Worm (Caenorhabditis elegans): ENCODE results near the gene F56D2.8.

Gene F56D2.8

DNA sequence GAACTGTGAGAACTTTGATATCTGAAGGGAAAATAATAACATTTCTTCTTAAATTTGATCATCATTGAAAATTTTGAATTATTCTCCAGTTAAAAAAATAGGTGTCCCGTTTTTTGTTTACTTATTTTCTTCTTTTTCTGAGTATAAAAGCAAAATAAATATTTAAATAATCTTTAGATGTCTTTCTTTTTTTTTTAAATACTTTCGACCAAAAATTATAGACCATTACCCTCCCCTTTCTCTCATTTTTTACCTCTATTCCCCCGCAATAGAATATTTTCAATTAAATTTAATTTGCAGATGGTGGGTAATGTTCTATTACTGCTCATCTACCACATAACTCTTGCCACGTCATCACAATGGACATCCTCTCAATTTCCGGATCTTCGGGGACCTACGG is 9.0 kb downstream of the F56D2.8 start, which contains the start of gene molo-1:
Gene molo-1, plus strand, starts transcription at position 301 of the 400 bp plus-strand sequence.
- TF ChIP-seq elt-1 (tag; optimal IDR thresholded peaks at IDR 0.05) (no peak), mdl-1 (tag; optimal IDR thresholded peaks at IDR 0.05) (no peak), nhr-23 (tag; optimal IDR thresholded peaks at IDR 0.05) (no peak), sma-3 (GFP tag; optimal IDR thresholded peaks at IDR 0.05) (no peak), mbf-1 (tag; optimal IDR thresholded peaks at IDR 0.05) (no peak), ZK546.5 (tag; optimal IDR thresholded peaks at IDR 0.05) (no peak), peb-1 (tag; optimal IDR thresholded peaks at IDR 0.05) (no peak), blmp-1 (tag; optimal IDR thresholded peaks at IDR 0.05; ENCODE audit: insufficient read depth) (no peak), dmd-4 (tag; optimal IDR thresholded peaks at IDR 0.05) (no peak), mab-5 (tag; optimal IDR thresholded peaks at IDR 0.05) (no peak)

DNA sequence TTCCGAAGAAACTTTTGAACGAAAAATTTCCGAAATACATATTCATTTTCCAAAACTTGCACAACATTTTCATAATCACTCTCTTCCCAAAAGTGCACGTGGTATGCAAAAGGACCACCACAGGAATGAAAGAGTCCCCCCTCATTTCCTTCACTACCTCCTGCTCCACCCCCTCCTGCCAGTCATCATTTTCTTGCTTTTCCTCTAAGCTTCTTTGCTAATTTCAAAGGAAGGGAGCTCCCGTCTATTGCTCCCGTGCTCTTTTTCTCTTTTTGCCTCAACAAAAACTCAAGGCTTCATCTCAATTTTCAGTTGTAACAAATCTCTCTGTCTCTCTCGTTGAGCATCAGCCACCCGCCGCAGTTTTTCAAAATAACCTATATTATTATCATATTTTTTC is 9.9 kb downstream of the F56D2.8 start:
- no peak for TF ChIP-seq ceh-82 (tag; optimal IDR thresholded peaks at IDR 0.05)
- TF ChIP-seq peb-1 (tag; optimal IDR thresholded peaks at IDR 0.05): no peak
- TF ChIP-seq zag-1 (tag; optimal IDR thresholded peaks at IDR 0.05): no peak
- TF ChIP-seq nhr-129 (tag; optimal IDR thresholded peaks at IDR 0.05): peak; percentile 6
- no peak for TF ChIP-seq mdl-1 (tag; optimal IDR thresholded peaks at IDR 0.05)
- no peak for TF ChIP-seq nhr-12 (tag; optimal IDR thresholded peaks at IDR 0.05)
- no peak for TF ChIP-seq lin-13 (GFP tag; optimal IDR thresholded peaks at IDR 0.05)
- TF ChIP-seq aly-2 (tag; optimal IDR thresholded peaks at IDR 0.05): no peak
- no peak for TF ChIP-seq ztf-1 (GFP tag; conservative IDR thresholded peaks at IDR 0.05)
- no peak for TF ChIP-seq nhr-25 (tag; optimal IDR thresholded peaks at IDR 0.05)
- no peak for TF ChIP-seq nhr-237 (tag; optimal IDR thresholded peaks at IDR 0.05)
- TF ChIP-seq C34F6.9 (tag; optimal IDR thresholded peaks at IDR 0.05): peak; percentile 11
- TF ChIP-seq unc-39 (tag; optimal IDR thresholded peaks at IDR 0.05): no peak
- no peak for TF ChIP-seq ceh-16 (tag; optimal IDR thresholded peaks at IDR 0.05)
- TF ChIP-seq dmd-4 (tag; optimal IDR thresholded peaks at IDR 0.05): no peak
- TF ChIP-seq sem-4 (tag; optimal IDR thresholded peaks at IDR 0.05): no peak
- TF ChIP-seq ztf-11 (tag; optimal IDR thresholded peaks at IDR 0.05): no peak
- no peak for TF ChIP-seq blmp-1 (tag; optimal IDR thresholded peaks at IDR 0.05; ENCODE audit: insufficient read depth)
- peak in 1 of 2 experiments; percentile 0 for TF ChIP-seq lsy-2 (tag; optimal IDR thresholded peaks at IDR 0.05)
- TF ChIP-seq elt-1 (tag; optimal IDR thresholded peaks at IDR 0.05): no peak
- no peak for TF ChIP-seq sma-9 (GFP tag; optimal IDR thresholded peaks at IDR 0.05)
- no peak for TF ChIP-seq sma-9 (tag; optimal IDR thresholded peaks at IDR 0.05)

DNA sequence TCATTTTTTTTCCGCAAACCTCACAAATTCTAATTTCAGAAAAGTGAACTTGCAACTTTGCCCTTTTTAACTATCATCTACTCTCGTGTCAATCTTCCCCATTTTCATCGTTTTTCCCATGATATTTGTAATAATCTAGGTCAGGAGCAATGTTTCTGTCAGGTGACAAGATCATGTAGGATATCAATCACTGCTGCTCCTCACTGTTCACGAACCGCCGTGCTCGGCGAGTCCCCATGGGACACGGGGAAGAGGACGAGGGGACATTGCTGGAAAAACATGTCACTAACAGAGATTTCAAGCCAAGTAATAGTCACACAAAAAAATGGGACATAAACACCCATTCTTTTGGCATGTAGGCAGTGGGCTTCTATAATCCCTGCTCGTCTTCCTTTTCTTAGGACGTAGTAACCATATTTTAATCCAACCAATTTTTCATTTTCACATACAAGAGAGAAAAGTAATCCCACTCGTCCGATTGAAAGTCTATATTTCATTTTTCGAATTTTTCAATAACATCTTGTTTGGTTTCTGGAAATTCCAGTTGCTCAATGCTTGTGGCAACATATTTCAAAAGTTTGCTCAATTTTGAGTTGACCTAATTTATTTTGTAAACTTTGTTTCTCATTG is 11.7 kb downstream of the F56D2.8 start:
- TF ChIP-seq nhr-129 (tag; optimal IDR thresholded peaks at IDR 0.05) (peak; percentile 4), lsy-2 (tag; optimal IDR thresholded peaks at IDR 0.05) (peak in 1 of 2 experiments; percentile 15), unc-55 (GFP tag; optimal IDR thresholded peaks at IDR 0.05) (peak; percentile 90), mab-5 (tag; optimal IDR thresholded peaks at IDR 0.05) (peak; percentile 78), nhr-21 (tag; optimal IDR thresholded peaks at IDR 0.05) (no peak)

DNA sequence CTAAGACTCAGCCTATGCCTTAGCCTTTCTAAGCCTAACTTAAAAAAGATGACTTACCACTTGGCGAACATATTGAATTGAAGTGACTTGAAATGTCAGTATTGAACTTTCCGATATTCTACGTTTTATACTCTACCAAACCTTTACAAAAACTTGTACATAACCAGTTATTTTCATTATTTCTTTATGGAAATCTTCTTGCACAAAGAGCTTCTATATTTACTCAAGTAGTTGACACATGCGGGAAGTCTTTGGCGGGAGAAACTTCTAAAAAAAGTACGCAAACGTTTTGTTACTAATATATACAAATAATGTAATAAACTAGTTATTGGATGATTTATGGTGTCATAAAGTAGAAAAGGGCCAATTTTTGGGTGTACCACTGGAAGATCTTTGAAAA is 14.0 kb downstream of the F56D2.8 start, which contains the start of gene nspb-12:
Gene nspb-12, minus strand, starts transcription at position 101 of the 400 bp plus-strand sequence.
- TF ChIP-seq ztf-1 (GFP tag; conservative IDR thresholded peaks at IDR 0.05) (no peak), ceh-82 (tag; optimal IDR thresholded peaks at IDR 0.05) (no peak), nhr-77 (tag; optimal IDR thresholded peaks at IDR 0.05) (no peak), aly-2 (tag; optimal IDR thresholded peaks at IDR 0.05) (no peak), crh-2 (tag; optimal IDR thresholded peaks at IDR 0.05) (no peak), nhr-12 (tag; optimal IDR thresholded peaks at IDR 0.05) (no peak), dmd-4 (tag; optimal IDR thresholded peaks at IDR 0.05) (no peak), alr-1 (tag; optimal IDR thresholded peaks at IDR 0.05) (no peak), nhr-23 (tag; optimal IDR thresholded peaks at IDR 0.05) (no peak), snpc-4 (tag; optimal IDR thresholded peaks at IDR 0.05) (no peak), C34F6.9 (tag; optimal IDR thresholded peaks at IDR 0.05) (no peak), blmp-1 (tag; optimal IDR thresholded peaks at IDR 0.05; ENCODE audit: insufficient read depth) (no peak), sem-4 (tag; optimal IDR thresholded peaks at IDR 0.05) (no peak), ZK546.5 (tag; optimal IDR thresholded peaks at IDR 0.05) (no peak)

DNA sequence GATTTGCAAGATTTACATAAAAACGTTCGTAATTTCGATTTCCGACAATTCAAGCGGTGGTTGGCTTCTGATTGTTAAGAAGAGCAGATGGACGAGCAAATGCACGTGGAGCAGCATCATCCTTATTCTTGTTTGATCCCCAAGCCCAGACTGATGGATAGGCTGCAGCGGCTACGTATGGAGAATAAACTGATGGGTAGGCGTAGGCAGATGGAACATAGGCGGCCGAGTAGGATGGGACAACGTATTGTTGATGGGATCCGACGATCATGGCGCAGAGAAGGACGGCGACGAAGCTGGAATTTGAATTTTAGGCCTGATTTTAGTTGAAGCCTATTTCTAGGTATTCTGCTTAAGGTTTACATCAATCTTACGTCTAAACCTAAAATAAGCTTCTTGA is 14.4 kb downstream of the F56D2.8 start:
- TF ChIP-seq lsy-2 (tag; optimal IDR thresholded peaks at IDR 0.05) (no peak), ztf-4 (tag; optimal IDR thresholded peaks at IDR 0.05) (no peak), R02D3.7 (tag; optimal IDR thresholded peaks at IDR 0.05) (no peak), ztf-11 (tag; optimal IDR thresholded peaks at IDR 0.05) (no peak), nhr-10 (tag; optimal IDR thresholded peaks at IDR 0.05) (no peak), sem-4 (tag; optimal IDR thresholded peaks at IDR 0.05) (no peak), ztf-1 (GFP tag; conservative IDR thresholded peaks at IDR 0.05) (no peak), ceh-16 (tag; optimal IDR thresholded peaks at IDR 0.05) (no peak), mdl-1 (tag; optimal IDR thresholded peaks at IDR 0.05) (no peak), zag-1 (tag; optimal IDR thresholded peaks at IDR 0.05) (no peak), lin-39 (tag; optimal IDR thresholded peaks at IDR 0.05) (no peak), blmp-1 (tag; optimal IDR thresholded peaks at IDR 0.05; ENCODE audit: insufficient read depth) (no peak), F13H6.1 (tag; optimal IDR thresholded peaks at IDR 0.05) (no peak), ceh-82 (tag; optimal IDR thresholded peaks at IDR 0.05) (no peak)
